Fruit fly (Drosophila melanogaster) whole organism, adult: ENCODE results near the gene Cpr64Aa.

Experiments
- CG14711 ChIP-seq: fragments of 200-800 bp; sonication (Bioruptor generic); optimal IDR thresholded peaks from 2 replicates; lab custom pipeline; 2018; ENCODE audit warnings: missing biosample characterization, mild to moderate bottlenecking, missing genetic modification characterization, moderate library complexity
- CG5204 ChIP-seq: fragments of 200-800 bp; sonication (Bioruptor generic); optimal IDR thresholded peaks from 2 replicates; lab custom pipeline; 2016; ENCODE audit warnings: missing biosample characterization, missing genetic modification characterization
- Crg-1 ChIP-seq: fragments of 200-800 bp; sonication (Bioruptor generic); optimal IDR thresholded peaks from 2 replicates; lab custom pipeline; 2016; ENCODE audit warnings: missing biosample characterization, missing genetic modification characterization
- Hr96 ChIP-seq: fragments of 200-800 bp; sonication (Bioruptor generic); optimal IDR thresholded peaks from 2 replicates; lab custom pipeline; 2016; ENCODE audit warnings: missing biosample characterization, missing genetic modification characterization
- cic ChIP-seq: fragments of 200-800 bp; sonication (Bioruptor generic); optimal IDR thresholded peaks from 2 replicates; lab custom pipeline; 2017; ENCODE audit warnings: missing biosample characterization, mild to moderate bottlenecking, missing genetic modification characterization, moderate library complexity
- cnc ChIP-seq, 2 experiments: fragments of >200 bp; optimal IDR thresholded peaks; 2 replicates each; lab custom pipeline; 2017
- kay ChIP-seq: fragments of 200-800 bp; sonication (Bioruptor generic); peaks from one replicate; lab custom pipeline; 2016; ENCODE audit warnings: missing biosample characterization, missing genetic modification characterization, borderline replicate concordance
- ovo ChIP-seq: fragments of 200-800 bp; sonication (Bioruptor generic); optimal IDR thresholded peaks from 2 replicates; lab custom pipeline; 2016; ENCODE audit warnings: missing biosample characterization, missing genetic modification characterization
- tj ChIP-seq: fragments of 200-800 bp; sonication (Bioruptor generic); optimal IDR thresholded peaks from 3 replicates; lab custom pipeline; 2017; ENCODE audit warnings: missing biosample characterization, mild to moderate bottlenecking, missing genetic modification characterization, moderate library complexity

- no peak for TF ChIP-seq Hr96
- no peak for TF ChIP-seq Crg-1
- TF ChIP-seq CG5204 (GFP tag; lab: Kevin White, UChicago), result no peak
- TF ChIP-seq CG14711 (tag; lab: Kevin White, UChicago), result no peak
- no peak for TF ChIP-seq kay (GFP tag; lab: Kevin White, UChicago)
- TF ChIP-seq tj (GFP tag; lab: Kevin White, UChicago), result no peak
- no peak for TF ChIP-seq ovo
- no peak for TF ChIP-seq cnc (optimal IDR thresholded peaks at IDR 0.05; lab: Kevin White, UChicago)
- no peak for TF ChIP-seq cic (GFP tag; lab: Kevin White, UChicago)
Measured at dm6 chr3L:4215079-4215478, 6.1 kb upstream of the Cpr64Aa start, which contains the start of gene Cpr64Ad.
